Fruit fly (Drosophila melanogaster) whole organism, embryonic: ENCODE results near the gene msb1l.

Experiments used
- BEAF-32 ChIP-seq: fragments of 200-800 bp; sonication (Bioruptor generic); optimal IDR thresholded peaks from 3 replicates; lab custom pipeline; 2017; ENCODE audit warnings: missing biosample characterization, missing genetic modification characterization, mild to moderate bottlenecking, moderate library complexity, missing genetic modification reagents
- CG10959 ChIP-seq: fragments of 200-800 bp; sonication (Bioruptor generic); IDR thresholded peaks from 2 replicates; pipeline ENCODE4 v1.3.6; 2022; ENCODE audit warnings: missing biosample characterization, missing genetic modification characterization
- CG17328 ChIP-seq: fragments of 200-800 bp; sonication (Bioruptor generic); IDR thresholded peaks from 2 replicates; pipeline ENCODE4 v1.3.6; 2022; ENCODE audit warnings: missing biosample characterization, missing genetic modification characterization
- CG33213 ChIP-seq: fragments of 200-800 bp; sonication (Bioruptor generic); optimal IDR thresholded peaks from 3 replicates; lab custom pipeline; 2016; ENCODE audit warnings: missing biosample characterization, missing genetic modification characterization
- CG5245 ChIP-seq: fragments of 200-800 bp; sonication (Bioruptor generic); optimal IDR thresholded peaks from 3 replicates; lab custom pipeline; 2016; ENCODE audit warnings: missing biosample characterization, missing genetic modification characterization
- NFAT ChIP-seq: fragments of 200-800 bp; sonication (Bioruptor generic); IDR thresholded peaks from 2 replicates; pipeline ENCODE4 v1.3.6; 2022; ENCODE audit warnings: missing biosample characterization, missing genetic modification characterization
- amos ChIP-seq: fragments of 200-800 bp; sonication (Bioruptor generic); IDR thresholded peaks from 2 replicates; pipeline ENCODE4 v1.3.6; 2022; ENCODE audit warnings: missing biosample characterization, missing genetic modification characterization; ENCODE audit not compliant: partially characterized antibody
- ems ChIP-seq: fragments of 200-800 bp; sonication (Bioruptor generic); optimal IDR thresholded peaks from 3 replicates; lab custom pipeline; 2016; ENCODE audit warnings: missing biosample characterization, missing genetic modification characterization
- hth ChIP-seq: fragments of >200 bp; optimal IDR thresholded peaks from 2 replicates; lab custom pipeline; 2017; ENCODE audit warnings: inconsistent platforms
- lola ChIP-seq, 3 experiments: fragments of >200 bp in 2 of 3; fragments of 200-800 bp in 1 of 3; sonication (Bioruptor generic) in 1 of 3; optimal IDR thresholded peaks; 2 replicates each; lab custom pipeline; 2017 to 2019; ENCODE audit warnings: missing biosample characterization in 3 of 3, missing genetic modification characterization in 3 of 3, mild to moderate bottlenecking in 1 of 3, moderate library complexity in 1 of 3

- TF ChIP-seq CG5245 (GFP tag; lab: Kevin White, UChicago) (no peak), BEAF-32 (no peak), CG10959 (GFP tag; lab: Robert Waterston, UW) (no peak), hth (lab: Kevin White, UChicago) (no peak), CG17328 (no peak), CG33213 (no peak), amos (no peak), NFAT (GFP tag; lab: Robert Waterston, UW) (no peak), ems (GFP tag; lab: Kevin White, UChicago) (no peak), lola (GFP tag; optimal IDR thresholded peaks at IDR 0.05; lab: Kevin White, UChicago) (no peak)
Measured at dm6 chr2L:19540307-19540706, 37.2 kb upstream of the msb1l start, which contains the start of gene CG13081.
